Worm (Caenorhabditis elegans) whole organism, mixed stage, embryonic: ENCODE results near the gene msp-56.
A peak's percentile ranks its signal among the peaks of the same experiment; 100 is the strongest.

Source experiments
- M03D4.4 ChIP-seq: sonication (generic microtip); optimal IDR thresholded peaks from 2 replicates; lab custom pipeline; 2017; ENCODE audit warnings: mild to moderate bottlenecking, missing genetic modification characterization, missing compliant biosample characterization
- bed-3 ChIP-seq: fragments of 200-800 bp; sonication (Bioruptor generic); optimal IDR thresholded peaks from 3 replicates; lab custom pipeline; 2018; ENCODE audit warnings: mild to moderate bottlenecking, missing genetic modification characterization, moderate library complexity, missing compliant biosample characterization
- blmp-1 ChIP-seq: fragments of 150-350 bp; optimal IDR thresholded peaks from 2 replicates; lab custom pipeline; 2014; ENCODE audit warnings: missing biosample characterization, missing genetic modification characterization
- ceh-39 ChIP-seq: fragments of 150-350 bp; optimal IDR thresholded peaks from 2 replicates; lab custom pipeline; 2014; ENCODE audit warnings: missing biosample characterization, missing genetic modification characterization
- ceh-43 ChIP-seq: fragments of 200-800 bp; sonication (Bioruptor generic); optimal IDR thresholded peaks from 2 replicates; lab custom pipeline; 2018; ENCODE audit warnings: mild to moderate bottlenecking, missing genetic modification characterization, moderate library complexity, missing compliant biosample characterization
- ceh-83 ChIP-seq: fragments of 200-800 bp; sonication (Bioruptor generic); optimal IDR thresholded peaks from 2 replicates; lab custom pipeline; 2018; ENCODE audit warnings: mild to moderate bottlenecking, missing genetic modification characterization, missing compliant biosample characterization
- ces-1 ChIP-seq: fragments of 150-350 bp; optimal IDR thresholded peaks from 2 replicates; lab custom pipeline; 2014; ENCODE audit warnings: missing biosample characterization, missing genetic modification reagents, missing genetic modification characterization
- cnd-1 ChIP-seq: fragments of 200-800 bp; sonication (Bioruptor generic); optimal IDR thresholded peaks from 2 replicates; lab custom pipeline; 2018; ENCODE audit warnings: mild to moderate bottlenecking, missing genetic modification characterization, missing compliant biosample characterization
- drap-1 ChIP-seq: fragments of 200-800 bp; sonication (Bioruptor generic); optimal IDR thresholded peaks from 3 replicates; lab custom pipeline; 2018; ENCODE audit warnings: mild to moderate bottlenecking, missing genetic modification characterization, missing compliant biosample characterization
- elt-1 ChIP-seq: sonication (generic microtip); optimal IDR thresholded peaks from 2 replicates; lab custom pipeline; 2017; ENCODE audit warnings: missing genetic modification characterization, mild to moderate bottlenecking, missing compliant biosample characterization, antibody characterized with exemption, moderate library complexity, borderline replicate concordance; ENCODE audit not compliant: insufficient read depth
- elt-3 ChIP-seq: fragments of 150-350 bp; optimal IDR thresholded peaks from 2 replicates; lab custom pipeline; 2014; ENCODE audit warnings: missing biosample characterization, missing genetic modification characterization
- flh-1 ChIP-seq: fragments of 200-800 bp; sonication (Bioruptor generic); optimal IDR thresholded peaks from 2 replicates; lab custom pipeline; 2018; ENCODE audit warnings: mild to moderate bottlenecking, missing genetic modification characterization, moderate library complexity, missing compliant biosample characterization
- ham-2 ChIP-seq: fragments of 200-800 bp; sonication (Bioruptor generic); optimal IDR thresholded peaks from 2 replicates; lab custom pipeline; 2018; ENCODE audit warnings: mild to moderate bottlenecking, missing genetic modification characterization, missing compliant biosample characterization
- hlh-1 ChIP-seq: fragments of 150-350 bp; optimal IDR thresholded peaks from 2 replicates; lab custom pipeline; 2014; ENCODE audit warnings: missing biosample characterization, missing genetic modification reagents, missing genetic modification characterization
- lin-13 ChIP-seq: fragments of 150-350 bp; optimal IDR thresholded peaks from 2 replicates; lab custom pipeline; 2014; ENCODE audit warnings: missing biosample characterization, missing genetic modification characterization
- lin-32 ChIP-seq: fragments of 200-800 bp; sonication (Bioruptor generic); optimal IDR thresholded peaks from 2 replicates; lab custom pipeline; 2018; ENCODE audit warnings: mild to moderate bottlenecking, missing genetic modification characterization, missing compliant biosample characterization
- lsy-2 ChIP-seq: fragments of 150-350 bp; optimal IDR thresholded peaks from 2 replicates; lab custom pipeline; 2014; ENCODE audit warnings: missing biosample characterization, missing genetic modification characterization
- mab-5 ChIP-seq: fragments of 150-350 bp; optimal IDR thresholded peaks from 2 replicates; lab custom pipeline; 2014; ENCODE audit warnings: missing biosample characterization, missing genetic modification characterization
- mep-1 ChIP-seq: fragments of 150-350 bp; optimal IDR thresholded peaks from 2 replicates; lab custom pipeline; 2017; ENCODE audit warnings: missing biosample characterization, missing genetic modification reagents, missing genetic modification characterization, inconsistent platforms
- mls-2 ChIP-seq: sonication (generic microtip); optimal IDR thresholded peaks from 2 replicates; lab custom pipeline; 2016; ENCODE audit warnings: mild to moderate bottlenecking, missing genetic modification characterization, moderate library complexity, missing compliant biosample characterization
- nhr-12 ChIP-seq: fragments of 150-350 bp; optimal IDR thresholded peaks from 2 replicates; lab custom pipeline; 2014; ENCODE audit warnings: missing biosample characterization, missing genetic modification characterization
- nhr-2 ChIP-seq: fragments of 150-350 bp; optimal IDR thresholded peaks from 2 replicates; lab custom pipeline; 2014; ENCODE audit warnings: missing biosample characterization, missing genetic modification characterization
- nhr-237 ChIP-seq: fragments of 150-350 bp; optimal IDR thresholded peaks from 2 replicates; lab custom pipeline; 2014; ENCODE audit warnings: missing biosample characterization, missing genetic modification characterization
- nhr-76 ChIP-seq: sonication (generic microtip); optimal IDR thresholded peaks from 2 replicates; lab custom pipeline; 2017; ENCODE audit warnings: missing biosample characterization, missing genetic modification characterization
- pha-4 ChIP-seq: fragments of 150-350 bp; optimal IDR thresholded peaks from 2 replicates; lab custom pipeline; 2018; ENCODE audit warnings: missing biosample characterization, missing genetic modification reagents, missing genetic modification characterization
- sem-2 ChIP-seq: fragments of 200-800 bp; sonication (Bioruptor generic); optimal IDR thresholded peaks from 2 replicates; lab custom pipeline; 2018; ENCODE audit warnings: mild to moderate bottlenecking, missing genetic modification characterization, missing compliant biosample characterization
- snpc-4 ChIP-seq: fragments of 150-350 bp; optimal IDR thresholded peaks from 2 replicates; lab custom pipeline; 2014; ENCODE audit warnings: missing biosample characterization, missing genetic modification characterization
- tbx-8 ChIP-seq: fragments of 200-800 bp; sonication (Bioruptor generic); optimal IDR thresholded peaks from 2 replicates; lab custom pipeline; 2018; ENCODE audit warnings: mild to moderate bottlenecking, missing genetic modification characterization, moderate library complexity, missing compliant biosample characterization
- unc-120 ChIP-seq: sonication (generic microtip); optimal IDR thresholded peaks from 2 replicates; lab custom pipeline; 2017; ENCODE audit warnings: missing genetic modification characterization, missing compliant biosample characterization; ENCODE audit not compliant: poor library complexity, severe bottlenecking
- unc-39 ChIP-seq: fragments of 150-350 bp; optimal IDR thresholded peaks from 2 replicates; lab custom pipeline; 2014; ENCODE audit warnings: missing biosample characterization, missing genetic modification characterization
- unc-62 ChIP-seq: fragments of 150-350 bp; optimal IDR thresholded peaks from 2 replicates; lab custom pipeline; 2014; ENCODE audit warnings: missing biosample characterization, missing genetic modification reagents, missing genetic modification characterization
- zip-8 ChIP-seq: fragments of 150-350 bp; optimal IDR thresholded peaks from 2 replicates; lab custom pipeline; 2014; ENCODE audit warnings: missing biosample characterization, missing genetic modification characterization
- ztf-11 ChIP-seq: fragments of 150-350 bp; optimal IDR thresholded peaks from 2 replicates; lab custom pipeline; 2014; ENCODE audit warnings: missing biosample characterization, missing genetic modification characterization

The msp-56 gene

DNA sequence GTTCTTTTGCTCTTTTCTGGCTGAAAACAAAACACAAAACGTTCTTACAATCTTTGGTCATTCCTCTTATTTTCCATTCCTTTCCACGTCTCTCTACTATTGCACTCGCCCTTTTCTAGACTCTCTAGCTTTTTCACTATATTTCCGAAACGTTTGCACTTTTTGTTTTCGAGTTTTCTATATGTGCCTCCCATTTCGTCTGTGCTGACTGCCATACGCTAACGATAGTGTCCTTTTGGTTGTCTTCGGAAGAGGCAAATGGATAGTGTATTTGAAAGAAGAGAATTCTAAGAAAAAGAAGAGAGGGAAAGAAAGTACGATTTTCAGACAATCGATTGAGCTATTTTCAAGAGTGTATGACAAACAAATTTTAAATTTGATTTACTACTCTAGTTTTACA is 31.4 kb downstream of the msp-56 start:
- TF ChIP-seq mep-1, result no peak
- TF ChIP-seq mls-2 (tag; lab: Kevin White, UChicago), result no peak
- no peak for TF ChIP-seq flh-1 (GFP tag; lab: Kevin White, UChicago)
- no peak for TF ChIP-seq snpc-4
- TF ChIP-seq nhr-12 (tag; lab: Kevin White, UChicago), result no peak
- no peak for TF ChIP-seq ham-2
- TF ChIP-seq M03D4.4 (tag; lab: Kevin White, UChicago), result no peak
- TF ChIP-seq hlh-1 (tag; lab: Kevin White, UChicago), result no peak
- no peak for TF ChIP-seq drap-1
- no peak for TF ChIP-seq cnd-1 (tag; lab: Kevin White, UChicago)
- no peak for TF ChIP-seq bed-3 (GFP tag; lab: Kevin White, UChicago)
- no peak for TF ChIP-seq zip-8 (tag; lab: Kevin White, UChicago)
- no peak for TF ChIP-seq nhr-76 (tag; lab: Kevin White, UChicago)
- TF ChIP-seq ztf-11 (tag; lab: Kevin White, UChicago), result no peak
- TF ChIP-seq ceh-83 (GFP tag; lab: Kevin White, UChicago), result no peak
- TF ChIP-seq ceh-39, result no peak
- TF ChIP-seq elt-3, result no peak
- no peak for TF ChIP-seq elt-1 (tag; lab: Kevin White, UChicago)
- TF ChIP-seq, all 35 proteins: peak for 0

DNA sequence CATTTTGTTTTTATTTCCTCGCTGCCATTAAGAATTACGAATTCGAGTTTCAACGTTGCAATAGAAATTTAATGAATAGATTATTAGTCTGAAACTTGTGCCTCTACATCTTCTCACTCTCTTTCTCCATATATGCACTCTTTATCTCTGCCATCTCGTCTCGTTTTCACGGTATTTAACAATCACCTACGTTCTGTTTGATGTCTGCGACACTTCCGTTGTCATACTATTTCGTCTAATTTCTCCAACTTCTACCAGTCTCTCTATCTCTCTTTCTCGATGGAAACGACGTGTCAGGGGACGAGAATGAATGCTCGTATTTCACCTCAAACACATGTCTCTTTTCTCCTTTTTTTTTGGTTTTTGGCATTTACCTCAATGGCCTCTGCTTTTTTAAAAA is 32.5 kb downstream of the msp-56 start:
- TF ChIP-seq ceh-83 (GFP tag; lab: Kevin White, UChicago) (no peak), pha-4 (tag; lab: Kevin White, UChicago) (peak; percentile 38), hlh-1 (tag; lab: Kevin White, UChicago) (peak; percentile 66), lsy-2 (tag; lab: Kevin White, UChicago) (no peak), unc-62 (GFP tag; lab: Kevin White, UChicago) (peak; percentile 64), ces-1 (peak; percentile 28), nhr-237 (peak; percentile 7), unc-39 (tag; lab: Kevin White, UChicago) (no peak), unc-120 (tag; lab: Kevin White, UChicago) (peak; percentile 61)

DNA sequence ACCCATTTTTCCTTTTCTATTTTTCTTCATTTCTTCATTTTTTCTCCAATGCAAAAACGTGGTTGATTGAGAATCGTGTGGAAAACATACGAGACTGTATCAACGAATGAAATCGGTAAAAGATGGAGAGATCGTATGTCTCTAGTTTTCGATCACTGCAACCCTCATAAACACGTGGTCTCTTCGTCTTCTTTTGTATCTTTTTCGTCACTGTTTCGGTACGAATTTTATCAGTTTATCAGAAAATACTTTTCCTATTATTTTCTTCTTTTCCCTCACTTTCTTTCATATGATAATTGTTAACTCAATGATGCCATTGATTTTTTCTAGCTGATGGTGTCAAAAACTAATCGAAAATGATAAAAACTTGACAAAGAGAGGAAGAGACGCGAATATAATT is 34.3 kb downstream of the msp-56 start:
- TF ChIP-seq pha-4 (tag; lab: Kevin White, UChicago) (no peak), tbx-8 (GFP tag; lab: Kevin White, UChicago) (no peak), nhr-2 (tag; lab: Kevin White, UChicago) (no peak), elt-1 (tag; lab: Kevin White, UChicago) (no peak), blmp-1 (tag; lab: Kevin White, UChicago) (no peak), flh-1 (GFP tag; lab: Kevin White, UChicago) (no peak)
- TF ChIP-seq, all 35 proteins: peak for 0

DNA sequence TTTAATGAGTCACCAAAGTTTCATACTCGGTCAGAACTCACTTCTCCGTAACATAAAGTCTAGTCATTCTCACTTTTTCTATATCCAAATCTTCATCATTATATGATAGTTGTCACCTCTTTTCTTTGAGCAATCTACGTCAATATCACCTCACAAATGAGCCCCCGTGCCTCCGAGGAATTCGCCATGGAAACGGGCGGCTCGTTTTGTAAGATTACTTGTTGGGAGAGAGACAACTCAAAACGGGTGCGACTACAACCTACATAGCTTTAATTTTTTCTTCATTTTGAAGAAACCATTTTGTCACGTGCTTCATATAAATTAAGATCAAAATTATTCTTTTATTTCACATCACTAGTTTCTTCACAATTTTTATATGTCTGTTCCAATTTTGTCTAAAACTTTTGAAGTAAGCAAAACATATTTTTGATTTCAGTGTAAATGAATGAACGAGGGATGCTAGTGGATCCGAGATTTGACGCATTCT is 37.6 kb downstream of the msp-56 start, which contains the start of gene nhr-4:
TSS of gene nhr-4 (plus strand) at position 437 of the 487 bp plus-strand sequence.
- TF ChIP-seq ceh-83 (GFP tag; lab: Kevin White, UChicago) (no peak), nhr-2 (tag; lab: Kevin White, UChicago) (no peak), unc-62 (GFP tag; lab: Kevin White, UChicago) (no peak), ces-1 (no peak), lin-32 (GFP tag; lab: Kevin White, UChicago) (no peak), unc-39 (tag; lab: Kevin White, UChicago) (no peak), snpc-4 (no peak), elt-3 (no peak), drap-1 (no peak), flh-1 (GFP tag; lab: Kevin White, UChicago) (no peak), mep-1 (no peak), ceh-43 (GFP tag; lab: Kevin White, UChicago) (no peak), sem-2 (GFP tag; lab: Kevin White, UChicago) (no peak)

DNA sequence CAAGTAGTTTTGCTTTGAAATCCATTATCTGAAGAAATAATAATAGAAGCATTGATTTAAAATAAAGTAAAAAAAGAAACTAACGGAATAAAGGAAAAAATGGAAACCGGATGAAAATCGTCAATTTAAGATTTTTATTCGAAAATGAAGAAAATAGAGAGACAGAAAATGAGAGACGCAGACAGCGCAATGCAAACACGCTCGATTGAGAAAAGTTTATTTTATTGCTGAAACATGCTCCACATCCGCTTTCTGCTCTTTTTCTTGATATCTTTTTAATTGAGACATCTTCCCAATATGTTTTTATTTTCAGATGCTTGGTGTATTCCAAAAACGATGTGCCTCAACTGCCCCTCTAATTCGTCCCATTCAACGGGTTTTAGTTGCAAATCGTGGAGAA is 42.9 kb downstream of the msp-56 start, which contains the start of the genes prp-18 and mccc-1:
TSS of gene prp-18 (minus strand) at position 127 of the 400 bp plus-strand sequence.
TSS of gene mccc-1 (plus strand) at position 314 of the 400 bp plus-strand sequence.
- TF ChIP-seq mep-1 (peak; percentile 46), ztf-11 (tag; lab: Kevin White, UChicago) (no peak), pha-4 (tag; lab: Kevin White, UChicago) (peak; percentile 36), ceh-39 (no peak), zip-8 (tag; lab: Kevin White, UChicago) (no peak), cnd-1 (tag; lab: Kevin White, UChicago) (no peak), elt-1 (tag; lab: Kevin White, UChicago) (no peak), mab-5 (no peak), ces-1 (peak; percentile 87), lin-13 (tag; lab: Kevin White, UChicago) (no peak), nhr-76 (tag; lab: Kevin White, UChicago) (no peak), snpc-4 (no peak)
